Worm (Caenorhabditis elegans) whole organism, young adult: ENCODE measurements around the gene K03H6.4.

Source experiments
- ets-4 ChIP-seq: fragments of 200-800 bp; sonication (Bioruptor generic); optimal IDR thresholded peaks from 2 replicates; lab custom pipeline; 2018; ENCODE audit warnings: mild to moderate bottlenecking, missing genetic modification characterization, missing compliant biosample characterization
- rpc-1 ChIP-seq, 2 experiments: fragments of 150-350 bp in 1 of 2; sonication (generic microtip) in 1 of 2; optimal IDR thresholded peaks; 2 replicates each; lab custom pipeline; 2014 to 2018; ENCODE audit warnings: missing biosample characterization in 1 of 2, missing genetic modification characterization in 1 of 2, missing genetic modification reagents in 1 of 2, missing genotype in 1 of 2

ce11 chrIV:1514415-1514814 lies 6.7 kb downstream of the K03H6.4 start:
- TF ChIP-seq ets-4 (GFP tag; lab: Kevin White, UChicago) (no peak), rpc-1 (optimal IDR thresholded peaks at IDR 0.05; lab: Kevin White, UChicago) (peak; percentile 65), rpc-1 (tag; optimal IDR thresholded peaks at IDR 0.05; lab: Kevin White, UChicago) (peak; percentile 83)
